Fruit fly (Drosophila melanogaster) whole organism, embryonic: Measurements from ENCODE around the gene SkpC.

ENCODE experiments used
- Abd-B ChIP-seq: fragments of 200-800 bp; sonication (Bioruptor generic); optimal IDR thresholded peaks from 2 replicates; lab custom pipeline; 2018; ENCODE audit warnings: missing biosample characterization, mild to moderate bottlenecking, missing genetic modification characterization, moderate library complexity
- Ada2b ChIP-seq: fragments of 200-800 bp; sonication (Bioruptor generic); IDR thresholded peaks from 2 replicates; pipeline ENCODE4 v1.3.6; 2022; ENCODE audit warnings: missing biosample characterization, missing genetic modification characterization
- C15 ChIP-seq: fragments of 200-800 bp; sonication (Bioruptor generic); IDR thresholded peaks from 3 replicates; pipeline ENCODE4 v1.3.6; 2022; ENCODE audit warnings: missing biosample characterization, missing genetic modification characterization
- CG11504 ChIP-seq: fragments of 200-800 bp; sonication (Bioruptor generic); optimal IDR thresholded peaks from 3 replicates; lab custom pipeline; 2019; ENCODE audit warnings: missing biosample characterization, mild to moderate bottlenecking, missing genetic modification characterization, moderate library complexity
- CG12071 ChIP-seq: fragments of 200-800 bp; sonication (Bioruptor generic); optimal IDR thresholded peaks from 3 replicates; lab custom pipeline; 2018; ENCODE audit warnings: missing biosample characterization, mild to moderate bottlenecking, missing genetic modification characterization
- CG12744 ChIP-seq: fragments of 200-800 bp; sonication (Bioruptor generic); optimal IDR thresholded peaks from 2 replicates; lab custom pipeline; 2016; ENCODE audit warnings: missing biosample characterization, missing genetic modification characterization
- CG12942 ChIP-seq: fragments of 200-800 bp; sonication (Bioruptor generic); optimal IDR thresholded peaks from 3 replicates; lab custom pipeline; 2016; ENCODE audit warnings: missing biosample characterization, missing genetic modification characterization
- CG13287 ChIP-seq: fragments of 200-800 bp; sonication (Bioruptor generic); IDR thresholded peaks from 2 replicates; pipeline ENCODE4 v1.3.6; 2022; ENCODE audit warnings: missing biosample characterization, missing genetic modification characterization; ENCODE audit not compliant: partially characterized antibody
- CG13624 ChIP-seq: fragments of 200-800 bp; sonication (Bioruptor generic); optimal IDR thresholded peaks from 2 replicates; lab custom pipeline; 2016; ENCODE audit warnings: missing biosample characterization, missing genetic modification characterization
- CG14014 ChIP-seq: fragments of 200-800 bp; sonication (Bioruptor generic); IDR thresholded peaks from 2 replicates; pipeline ENCODE4 v1.3.6; 2022; ENCODE audit warnings: missing biosample characterization, missing genetic modification characterization
- CG14050 ChIP-seq: fragments of 200-800 bp; sonication (Bioruptor generic); IDR thresholded peaks from 3 replicates; pipeline ENCODE4 v1.3.6; 2022; ENCODE audit warnings: missing biosample characterization, missing genetic modification characterization
- CG15011 ChIP-seq: fragments of 200-800 bp; sonication (Bioruptor generic); optimal IDR thresholded peaks from 3 replicates; lab custom pipeline; 2018; ENCODE audit warnings: missing biosample characterization, mild to moderate bottlenecking, missing genetic modification characterization
- CG15514 ChIP-seq: fragments of 200-800 bp; sonication (Bioruptor generic); optimal IDR thresholded peaks from 3 replicates; lab custom pipeline; 2017; ENCODE audit warnings: missing biosample characterization, missing genetic modification characterization, mild to moderate bottlenecking, moderate library complexity, missing genetic modification reagents
- CG16813 ChIP-seq: fragments of 200-800 bp; sonication (Bioruptor generic); IDR thresholded peaks from 3 replicates; pipeline ENCODE4 v1.3.6; 2022; ENCODE audit warnings: missing biosample characterization, missing genetic modification characterization; ENCODE audit not compliant: partially characterized antibody
- CG17328 ChIP-seq: fragments of 200-800 bp; sonication (Bioruptor generic); IDR thresholded peaks from 2 replicates; pipeline ENCODE4 v1.3.6; 2022; ENCODE audit warnings: missing biosample characterization, missing genetic modification characterization
- CG17612 ChIP-seq: fragments of 200-800 bp; sonication (Bioruptor generic); IDR thresholded peaks from 2 replicates; pipeline ENCODE4 v1.3.6; 2022; ENCODE audit warnings: missing biosample characterization, missing genetic modification characterization
- CG1792 ChIP-seq: fragments of 200-800 bp; sonication (Bioruptor generic); optimal IDR thresholded peaks from 2 replicates; lab custom pipeline; 2016; ENCODE audit warnings: missing biosample characterization, missing genetic modification characterization
- CG1832 ChIP-seq: fragments of 200-800 bp; sonication (Bioruptor generic); optimal IDR thresholded peaks from 2 replicates; lab custom pipeline; 2017; ENCODE audit warnings: missing biosample characterization, mild to moderate bottlenecking, missing genetic modification characterization, inconsistent platforms
- CG2116 ChIP-seq: fragments of 200-800 bp; sonication (Bioruptor generic); optimal IDR thresholded peaks from 3 replicates; lab custom pipeline; 2018; ENCODE audit warnings: missing biosample characterization, mild to moderate bottlenecking, missing genetic modification characterization
- CG2889 ChIP-seq: fragments of 200-800 bp; sonication (Bioruptor generic); IDR thresholded peaks from 3 replicates; pipeline ENCODE4 v1.3.6; 2022; ENCODE audit warnings: missing biosample characterization, missing genetic modification characterization
- CG34422 ChIP-seq: fragments of 200-800 bp; sonication (Bioruptor generic); IDR thresholded peaks from 3 replicates; pipeline ENCODE4 v1.3.6; 2022; ENCODE audit warnings: missing biosample characterization, missing genetic modification characterization
- CG4617 ChIP-seq: fragments of 200-800 bp; sonication (Bioruptor generic); optimal IDR thresholded peaks from 3 replicates; lab custom pipeline; 2016; ENCODE audit warnings: missing biosample characterization, missing genetic modification characterization, borderline replicate concordance
- CG4730 ChIP-seq: fragments of 200-800 bp; sonication (Bioruptor generic); IDR thresholded peaks from 2 replicates; pipeline ENCODE4 v1.3.6; 2022; ENCODE audit warnings: missing biosample characterization, missing genetic modification characterization
- CG8089 ChIP-seq: fragments of 200-800 bp; sonication (Bioruptor generic); optimal IDR thresholded peaks from 3 replicates; lab custom pipeline; 2016; ENCODE audit warnings: missing biosample characterization, missing genetic modification characterization
- CG8478 ChIP-seq: fragments of >200 bp; optimal IDR thresholded peaks from 2 replicates; lab custom pipeline; 2018
- CG9817 ChIP-seq: fragments of 200-800 bp; sonication (Bioruptor generic); optimal IDR thresholded peaks from 2 replicates; lab custom pipeline; 2018; ENCODE audit warnings: missing biosample characterization, mild to moderate bottlenecking, missing genetic modification characterization, moderate library complexity
- D19A ChIP-seq: fragments of 200-800 bp; optimal IDR thresholded peaks from 3 replicates; lab custom pipeline; 2019; ENCODE audit warnings: missing biosample characterization, mild to moderate bottlenecking, missing genetic modification characterization, moderate library complexity
- Ets65A ChIP-seq: fragments of 200-800 bp; sonication (Bioruptor generic); peaks from one replicate; lab custom pipeline; 2016; ENCODE audit warnings: missing biosample characterization, missing genetic modification characterization
- HHEX ChIP-seq: fragments of 200-800 bp; sonication (Bioruptor generic); optimal IDR thresholded peaks from 3 replicates; lab custom pipeline; 2017; ENCODE audit warnings: missing biosample characterization, mild to moderate bottlenecking, missing genetic modification characterization, missing genetic modification reagents
- Kr ChIP-seq: fragments of 200-800 bp; sonication (Bioruptor generic); optimal IDR thresholded peaks from 2 replicates; lab custom pipeline; 2017; ENCODE audit warnings: missing biosample characterization, mild to moderate bottlenecking, missing genetic modification characterization
- Lim3 ChIP-seq: fragments of 200-800 bp; sonication (Bioruptor generic); IDR thresholded peaks from 2 replicates; pipeline ENCODE4 v1.3.6; 2022; ENCODE audit warnings: missing biosample characterization, missing genetic modification characterization
- Mrtf ChIP-seq: fragments of 200-800 bp; sonication (Bioruptor generic); IDR thresholded peaks from 3 replicates; pipeline ENCODE4 v1.3.6; 2022; ENCODE audit warnings: missing biosample characterization, missing genetic modification characterization
- Ptx1 ChIP-seq: fragments of 200-800 bp; sonication (Bioruptor generic); IDR thresholded peaks from 2 replicates; pipeline ENCODE4 v1.3.6; 2022; ENCODE audit warnings: missing biosample characterization, missing genetic modification characterization
- Sry-β ChIP-seq: fragments of 200-800 bp; sonication (Bioruptor generic); optimal IDR thresholded peaks from 2 replicates; lab custom pipeline; 2018; ENCODE audit warnings: missing biosample characterization, mild to moderate bottlenecking, missing genetic modification characterization, moderate library complexity
- ac ChIP-seq: fragments of 200-800 bp; sonication (Bioruptor generic); optimal IDR thresholded peaks from 3 replicates; lab custom pipeline; 2017; ENCODE audit warnings: missing biosample characterization, mild to moderate bottlenecking, missing genetic modification characterization
- al ChIP-seq: fragments of 200-800 bp; sonication (Bioruptor generic); IDR thresholded peaks from 2 replicates; pipeline ENCODE4 v1.3.6; 2022; ENCODE audit warnings: missing biosample characterization, missing genetic modification characterization
- btn ChIP-seq: fragments of 200-800 bp; sonication (Bioruptor generic); optimal IDR thresholded peaks from 2 replicates; lab custom pipeline; 2016; ENCODE audit warnings: missing biosample characterization, missing genetic modification characterization
- crp ChIP-seq, 2 experiments: fragments of 200-800 bp; sonication (Bioruptor generic); optimal IDR thresholded peaks; 2 replicates in 1 of 2; 3 replicates in 1 of 2; lab custom pipeline; 2017; ENCODE audit warnings: missing biosample characterization in 2 of 2, missing genetic modification characterization in 2 of 2, mild to moderate bottlenecking in 1 of 2, moderate library complexity in 1 of 2
- dati ChIP-seq: fragments of 200-800 bp; sonication (Bioruptor generic); IDR thresholded peaks from 2 replicates; pipeline ENCODE4 v1.3.6; 2022; ENCODE audit warnings: missing biosample characterization, missing genetic modification characterization
- fru ChIP-seq: fragments of >200 bp; optimal IDR thresholded peaks from 2 replicates; lab custom pipeline; 2017
- gcm ChIP-seq: fragments of 200-800 bp; sonication (Bioruptor generic); optimal IDR thresholded peaks from 2 replicates; lab custom pipeline; 2019; ENCODE audit warnings: missing biosample characterization, mild to moderate bottlenecking, missing genetic modification characterization, moderate library complexity
- inv ChIP-seq: fragments of 200-800 bp; sonication (Bioruptor generic); IDR thresholded peaks from 2 replicates; pipeline ENCODE4 v1.3.6; 2022; ENCODE audit warnings: missing biosample characterization, missing genetic modification characterization; ENCODE audit not compliant: partially characterized antibody
- maf-S ChIP-seq: fragments of 200-800 bp; sonication (Bioruptor generic); optimal IDR thresholded peaks from 2 replicates; lab custom pipeline; 2016; ENCODE audit warnings: missing biosample characterization, missing genetic modification characterization
- mirr ChIP-seq: fragments of 200-800 bp; sonication (Bioruptor generic); optimal IDR thresholded peaks from 3 replicates; lab custom pipeline; 2018; ENCODE audit warnings: missing biosample characterization, mild to moderate bottlenecking, missing genetic modification characterization
- pnt ChIP-seq: fragments of 200-800 bp; sonication (Bioruptor generic); optimal IDR thresholded peaks from 3 replicates; lab custom pipeline; 2016; ENCODE audit warnings: missing biosample characterization, missing genetic modification characterization
- pros ChIP-seq: fragments of 200-800 bp; sonication (Bioruptor generic); optimal IDR thresholded peaks from 3 replicates; lab custom pipeline; 2019; ENCODE audit warnings: missing biosample characterization, mild to moderate bottlenecking, missing genetic modification characterization, moderate library complexity
- slbo ChIP-seq: fragments of 200-800 bp; sonication (Bioruptor generic); IDR thresholded peaks from 2 replicates; pipeline ENCODE4 v1.3.6; 2022; ENCODE audit warnings: missing biosample characterization, missing genetic modification characterization
- unpg ChIP-seq: fragments of 200-800 bp; sonication (Bioruptor generic); optimal IDR thresholded peaks from 3 replicates; lab custom pipeline; 2018; ENCODE audit warnings: missing biosample characterization, mild to moderate bottlenecking, missing genetic modification characterization, moderate library complexity
- usp ChIP-seq: fragments of >200 bp; optimal IDR thresholded peaks from 2 replicates; lab custom pipeline; 2017; ENCODE audit warnings: missing biosample characterization, missing genetic modification characterization
- vnd ChIP-seq: fragments of 200-800 bp; sonication (Bioruptor generic); IDR thresholded peaks from 3 replicates; pipeline ENCODE4 v1.3.6; 2022; ENCODE audit warnings: missing biosample characterization, missing genetic modification characterization; ENCODE audit not compliant: partially characterized antibody
- wdn ChIP-seq: fragments of 200-800 bp; sonication (Bioruptor generic); IDR thresholded peaks from 2 replicates; pipeline ENCODE4 v1.3.6; 2022; ENCODE audit warnings: missing biosample characterization, missing genetic modification characterization

The SkpC gene

DNA sequence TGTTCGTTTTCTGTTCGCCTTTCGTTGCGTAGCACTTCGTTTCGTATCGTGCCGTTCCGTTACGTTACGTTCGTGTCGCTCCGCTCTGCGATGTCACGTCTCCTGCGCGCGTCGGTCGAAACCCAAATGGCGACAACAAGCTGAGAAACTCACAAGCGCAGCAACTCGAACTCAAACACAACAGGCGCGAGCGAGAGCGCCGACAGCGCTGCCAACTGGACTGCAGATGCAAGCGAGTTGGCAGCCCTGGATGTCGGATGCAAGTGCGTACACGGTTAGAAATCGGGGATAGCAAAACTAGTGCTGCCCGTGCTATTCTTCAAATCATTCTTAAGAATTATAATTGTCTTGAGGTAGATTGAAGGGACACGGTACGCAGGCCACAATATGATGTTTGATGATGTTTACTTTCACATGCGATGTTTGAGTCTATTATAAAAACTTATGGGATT lies 32.5 kb downstream of the SkpC start (continued):
- TF ChIP-seq Ada2b (GFP tag; lab: Robert Waterston, UW) (peak; percentile 76), CG8478 (lab: Kevin White, UChicago) (no peak), D19A (peak; percentile 40), CG2889 (GFP tag; lab: Robert Waterston, UW) (0 out of 3 replicates have a peak, but pooled peaks have one; percentile 44), btn (GFP tag; lab: Kevin White, UChicago) (peak; percentile 57), CG1792 (GFP tag; lab: Kevin White, UChicago) (peak; percentile 55), CG14050 (GFP tag; lab: Robert Waterston, UW) (peak; percentile 68; the same call in 2 of the 3 replicates), Abd-B (GFP tag; lab: Kevin White, UChicago) (peak; percentile 4), CG17612 (GFP tag; lab: Robert Waterston, UW) (peak; percentile 41; the same call in 1 of the 2 replicates), Ptx1 (GFP tag; lab: Robert Waterston, UW) (peak; percentile 76), CG15011 (no peak), ac (GFP tag; lab: Kevin White, UChicago) (peak; percentile 38), pros (peak; percentile 29), CG12744 (peak; percentile 58), Sry-β (GFP tag; lab: Kevin White, UChicago) (peak; percentile 52), CG2116 (GFP tag; lab: Kevin White, UChicago) (peak; percentile 56), unpg (GFP tag; lab: Kevin White, UChicago) (peak; percentile 52), CG1832 (GFP tag; lab: Kevin White, UChicago) (peak; percentile 48), maf-S (peak; percentile 64), al (GFP tag; lab: Robert Waterston, UW) (0 out of 2 replicates have a peak, but pooled peaks have one; percentile 6), Kr (GFP tag; lab: Kevin White, UChicago) (no peak), CG14014 (GFP tag; lab: Robert Waterston, UW) (peak; percentile 82), CG12071 (peak; percentile 65), CG13624 (GFP tag; lab: Kevin White, UChicago) (peak; percentile 84), inv (GFP tag; lab: Robert Waterston, UW) (peak; percentile 30; the same call in 1 of the 2 replicates), CG9817 (peak; percentile 59), Ets65A (peak; percentile 98), CG4730 (peak; percentile 49), gcm (GFP tag; lab: Kevin White, UChicago) (peak; percentile 40), CG13287 (GFP tag; lab: Robert Waterston, UW) (peak; percentile 67), CG12942 (GFP tag; lab: Kevin White, UChicago) (peak; percentile 64), pnt (GFP tag; lab: Kevin White, UChicago) (peak; percentile 75), fru (lab: Kevin White, UChicago) (no peak), CG4617 (GFP tag; lab: Kevin White, UChicago) (no peak), CG8089 (GFP tag; lab: Kevin White, UChicago) (peak; percentile 70), vnd (no peak), CG17328 (GFP tag; lab: Robert Waterston, UW) (peak; percentile 73), CG16813 (peak; percentile 36; the same call in 1 of the 3 replicates), wdn (GFP tag; lab: Robert Waterston, UW) (peak; percentile 51; the same call in 1 of the 2 replicates), slbo (GFP tag; lab: Robert Waterston, UW) (peak; percentile 86), HHEX (GFP tag; lab: Kevin White, UChicago) (peak; percentile 57), CG15514 (GFP tag; lab: Kevin White, UChicago) (peak; percentile 72), dati (GFP tag; lab: Robert Waterston, UW) (peak; percentile 57; the same call in 1 of the 2 replicates), Lim3 (GFP tag; lab: Robert Waterston, UW) (no peak), C15 (GFP tag; lab: Robert Waterston, UW) (0 out of 3 replicates have a peak, but pooled peaks have one; percentile 52), crp (GFP tag; optimal IDR thresholded peaks at IDR 0.05; lab: Kevin White, UChicago) (no peak), CG34422 (peak; percentile 70), mirr (peak; percentile 48), usp (no peak), Mrtf (GFP tag; lab: Robert Waterston, UW) (peak; percentile 69; the same call in 2 of the 3 replicates), CG11504 (tag; lab: Kevin White, UChicago) (peak; percentile 74)
